Worm (Caenorhabditis elegans) whole organism, L2 larva: ENCODE results near the gene rgs-3.

Source experiments
- F13H6.1 ChIP-seq: sonication (generic microtip); optimal IDR thresholded peaks from 2 replicates; lab custom pipeline; 2016; ENCODE audit warnings: missing genetic modification characterization, missing compliant biosample characterization
- alr-1 ChIP-seq: fragments of 150-350 bp; optimal IDR thresholded peaks from 2 replicates; lab custom pipeline; 2014; ENCODE audit warnings: missing biosample characterization, missing genetic modification characterization
- egl-27 ChIP-seq: sonication (generic microtip); optimal IDR thresholded peaks from 3 replicates; lab custom pipeline; 2017; ENCODE audit warnings: missing biosample characterization, missing genetic modification reagents, missing genetic modification characterization
- fos-1 ChIP-seq: fragments of 150-350 bp; optimal IDR thresholded peaks from 2 replicates; lab custom pipeline; 2014; ENCODE audit warnings: missing biosample characterization, missing genetic modification characterization
- mdl-1 ChIP-seq, 2 experiments: fragments of 150-350 bp in 1 of 2; sonication (generic microtip) in 1 of 2; optimal IDR thresholded peaks; 2 replicates each; lab custom pipeline; 2017; ENCODE audit warnings: missing biosample characterization in 2 of 2, missing genetic modification characterization in 2 of 2
- nhr-129 ChIP-seq: fragments of 150-350 bp; optimal IDR thresholded peaks from 2 replicates; lab custom pipeline; 2014; ENCODE audit warnings: missing biosample characterization, missing genetic modification characterization
- nhr-237 ChIP-seq: fragments of 150-350 bp; optimal IDR thresholded peaks from 2 replicates; lab custom pipeline; 2014; ENCODE audit warnings: missing biosample characterization, missing genetic modification characterization
- skn-1 ChIP-seq: sonication (generic microtip); optimal IDR thresholded peaks from 2 replicates; lab custom pipeline; 2017; ENCODE audit warnings: missing biosample characterization, missing genetic modification characterization
- snpc-4 ChIP-seq: fragments of 150-350 bp; optimal IDR thresholded peaks from 2 replicates; lab custom pipeline; 2014; ENCODE audit warnings: missing biosample characterization, missing genetic modification characterization
- ztf-1 ChIP-seq: fragments of 200-800 bp; sonication (Bioruptor generic); conservative IDR thresholded peaks from 2 replicates; pipeline ENCODE4 v1.3.6; 2022; ENCODE audit warnings: missing genetic modification characterization, missing compliant biosample characterization

DNA sequence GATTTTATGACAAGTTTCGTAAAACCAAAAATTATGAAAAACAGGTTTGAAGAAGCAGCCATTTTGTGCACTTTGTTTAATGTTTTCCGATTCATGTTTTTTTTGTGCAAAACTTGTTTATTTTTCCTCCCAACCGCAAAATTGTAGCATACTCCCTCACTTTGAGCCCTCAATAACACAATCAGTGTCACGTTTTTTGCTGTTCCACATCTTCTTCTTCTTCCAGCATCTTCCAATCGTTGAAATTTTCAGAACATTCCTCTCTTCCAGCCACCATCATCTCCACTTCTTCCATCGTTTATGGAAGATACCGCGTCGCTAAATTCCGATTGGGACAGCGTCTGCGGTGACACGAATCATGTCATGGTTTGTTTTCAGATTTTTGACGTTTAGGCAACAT, 33.0 kb downstream of the rgs-3 start, which contains the start of gene abts-3:
- TF ChIP-seq egl-27 (tag; lab: Kevin White, UChicago), result no peak
- TF ChIP-seq nhr-237 (tag; lab: Kevin White, UChicago), result no peak
- no peak for TF ChIP-seq F13H6.1 (tag; lab: Kevin White, UChicago)
- TF ChIP-seq skn-1 (tag; lab: Kevin White, UChicago), result no peak
- no peak for TF ChIP-seq mdl-1 (tag; optimal IDR thresholded peaks at IDR 0.05; lab: Kevin White, UChicago)
- no peak for TF ChIP-seq snpc-4
- TF ChIP-seq fos-1 (tag; lab: Kevin White, UChicago), result no peak
- no peak for TF ChIP-seq ztf-1
- TF ChIP-seq nhr-129 (tag; lab: Kevin White, UChicago), result no peak
- no peak for TF ChIP-seq alr-1 (tag; lab: Kevin White, UChicago)
